Fruit fly (Drosophila melanogaster) whole organism, embryonic: Measurements from ENCODE around the gene CG15764.
A peak's percentile ranks its signal among the peaks of the same experiment; 100 is the strongest.

ENCODE experiments used
- Ada2b ChIP-seq: fragments of 200-800 bp; sonication (Bioruptor generic); IDR thresholded peaks from 2 replicates; pipeline ENCODE4 v1.3.6; 2022; ENCODE audit warnings: missing biosample characterization, missing genetic modification characterization
- Atf-2 ChIP-seq: fragments of 200-800 bp; sonication (Bioruptor generic); optimal IDR thresholded peaks from 2 replicates; lab custom pipeline; 2016; ENCODE audit warnings: missing biosample characterization, missing genetic modification characterization
- CG11456 ChIP-seq: fragments of 200-800 bp; sonication (Bioruptor generic); IDR thresholded peaks from 3 replicates; pipeline ENCODE4 v1.3.6; 2022; ENCODE audit warnings: missing biosample characterization, missing genetic modification characterization
- CG12299 ChIP-seq: fragments of 200-800 bp; sonication (Bioruptor generic); optimal IDR thresholded peaks from 2 replicates; lab custom pipeline; 2018; ENCODE audit warnings: missing biosample characterization, mild to moderate bottlenecking, missing genetic modification characterization
- CG12659 ChIP-seq: fragments of 200-800 bp; sonication (Bioruptor generic); optimal IDR thresholded peaks from 3 replicates; lab custom pipeline; 2017; ENCODE audit warnings: mild to moderate bottlenecking, missing biosample characterization, missing genetic modification reagents, missing genetic modification characterization
- CG13287 ChIP-seq: fragments of 200-800 bp; sonication (Bioruptor generic); IDR thresholded peaks from 2 replicates; pipeline ENCODE4 v1.3.6; 2022; ENCODE audit warnings: missing biosample characterization, missing genetic modification characterization; ENCODE audit not compliant: partially characterized antibody
- CG13424 ChIP-seq: fragments of 200-800 bp; sonication (Bioruptor generic); optimal IDR thresholded peaks from 2 replicates; lab custom pipeline; 2019; ENCODE audit warnings: missing biosample characterization, mild to moderate bottlenecking, missing genetic modification characterization, moderate library complexity
- CG15011 ChIP-seq: fragments of 200-800 bp; sonication (Bioruptor generic); optimal IDR thresholded peaks from 3 replicates; lab custom pipeline; 2018; ENCODE audit warnings: missing biosample characterization, mild to moderate bottlenecking, missing genetic modification characterization
- CG15479 ChIP-seq: fragments of 200-800 bp; sonication (Bioruptor generic); optimal IDR thresholded peaks from 3 replicates; lab custom pipeline; 2019; ENCODE audit warnings: missing biosample characterization, mild to moderate bottlenecking, missing genetic modification characterization, moderate library complexity
- CG17802 ChIP-seq: fragments of 200-800 bp; sonication (Bioruptor generic); optimal IDR thresholded peaks from 2 replicates; lab custom pipeline; 2018; ENCODE audit warnings: missing biosample characterization, mild to moderate bottlenecking, missing genetic modification characterization, moderate library complexity
- CG30403 ChIP-seq: fragments of 200-800 bp; sonication (Bioruptor generic); optimal IDR thresholded peaks from 3 replicates; lab custom pipeline; 2016; ENCODE audit warnings: missing biosample characterization, missing genetic modification characterization
- CG4424 ChIP-seq: fragments of 200-800 bp; sonication (Bioruptor generic); optimal IDR thresholded peaks from 3 replicates; lab custom pipeline; 2016; ENCODE audit warnings: missing biosample characterization, missing genetic modification characterization
- CG5953 ChIP-seq: fragments of 200-800 bp; sonication (Bioruptor generic); IDR thresholded peaks from 2 replicates; pipeline ENCODE4 v1.3.6; 2022; ENCODE audit warnings: missing biosample characterization, missing genetic modification characterization
- CG7928 ChIP-seq: fragments of 200-800 bp; sonication (Bioruptor generic); optimal IDR thresholded peaks from 2 replicates; lab custom pipeline; 2017; ENCODE audit warnings: missing biosample characterization, mild to moderate bottlenecking, missing genetic modification characterization
- CG9609 ChIP-seq: fragments of 200-800 bp; sonication (Bioruptor generic); optimal IDR thresholded peaks from 3 replicates; lab custom pipeline; 2016; ENCODE audit warnings: missing biosample characterization, missing genetic modification characterization
- Deaf1 ChIP-seq: fragments of 200-800 bp; optimal IDR thresholded peaks from 3 replicates; lab custom pipeline; 2019; ENCODE audit warnings: missing biosample characterization, mild to moderate bottlenecking, missing genetic modification characterization, moderate library complexity
- Doc3 ChIP-seq: fragments of 200-800 bp; sonication (Bioruptor generic); IDR thresholded peaks from 3 replicates; pipeline ENCODE4 v1.3.6; 2022; ENCODE audit warnings: missing biosample characterization, missing genetic modification characterization; ENCODE audit not compliant: partially characterized antibody
- GATAe ChIP-seq: fragments of 200-800 bp; sonication (Bioruptor generic); conservative IDR thresholded peaks from 2 replicates; pipeline ENCODE4 v1.3.6; 2022; ENCODE audit warnings: missing biosample characterization, missing genetic modification characterization
- H2.0 ChIP-seq: fragments of 200-800 bp; sonication (Bioruptor generic); IDR thresholded peaks from 2 replicates; pipeline ENCODE4 v1.3.6; 2022; ENCODE audit warnings: missing biosample characterization, missing genetic modification characterization
- Hmx ChIP-seq: fragments of 200-800 bp; sonication (Bioruptor generic); optimal IDR thresholded peaks from 2 replicates; lab custom pipeline; 2016; ENCODE audit warnings: missing biosample characterization, missing genetic modification characterization
- Mad ChIP-seq: fragments of 200-800 bp; sonication (Bioruptor generic); optimal IDR thresholded peaks from 2 replicates; lab custom pipeline; 2016; ENCODE audit warnings: missing biosample characterization, missing genetic modification characterization
- Opbp ChIP-seq: fragments of 200-800 bp; sonication (Bioruptor generic); IDR thresholded peaks from 3 replicates; pipeline ENCODE4 v1.3.6; 2022; ENCODE audit warnings: missing biosample characterization, missing genetic modification characterization; ENCODE audit not compliant: partially characterized antibody
- Side ChIP-seq: fragments of 200-800 bp; sonication (Bioruptor generic); optimal IDR thresholded peaks from 2 replicates; lab custom pipeline; 2016; ENCODE audit warnings: missing biosample characterization, missing genetic modification characterization
- Tbp ChIP-seq: fragments of >200 bp; optimal IDR thresholded peaks from 2 replicates; lab custom pipeline; 2018; ENCODE audit warnings: missing biosample characterization, missing genetic modification characterization
- Vsx1 ChIP-seq: fragments of 200-800 bp; sonication (Bioruptor generic); optimal IDR thresholded peaks from 2 replicates; lab custom pipeline; 2017; ENCODE audit warnings: missing biosample characterization, mild to moderate bottlenecking, missing genetic modification characterization, missing genetic modification reagents
- Xbp1 ChIP-seq: fragments of 200-800 bp; sonication (Bioruptor generic); optimal IDR thresholded peaks from 3 replicates; lab custom pipeline; 2016; ENCODE audit warnings: missing biosample characterization, mild to moderate bottlenecking, missing genetic modification characterization
- Xrp1 ChIP-seq: fragments of 200-800 bp; sonication (Bioruptor generic); IDR thresholded peaks from 2 replicates; pipeline ENCODE4 v1.3.6; 2022; ENCODE audit warnings: missing biosample characterization, missing genetic modification characterization
- YL-1 ChIP-seq: fragments of 200-800 bp; sonication (Bioruptor generic); optimal IDR thresholded peaks from 3 replicates; lab custom pipeline; 2017; ENCODE audit warnings: missing biosample characterization, mild to moderate bottlenecking, missing genetic modification characterization
- aop ChIP-seq: fragments of 200-800 bp; sonication (Bioruptor generic); IDR thresholded peaks from 2 replicates; pipeline ENCODE4 v1.3.6; 2022; ENCODE audit warnings: missing biosample characterization, missing genetic modification characterization
- bab2 ChIP-seq: fragments of 200-800 bp; sonication (Bioruptor generic); optimal IDR thresholded peaks from 2 replicates; lab custom pipeline; 2016; ENCODE audit warnings: missing biosample characterization, missing genetic modification characterization
- br ChIP-seq: fragments of >200 bp; optimal IDR thresholded peaks from 2 replicates; lab custom pipeline; 2017
- bsh ChIP-seq, 2 experiments: fragments of 200-800 bp; sonication (Bioruptor generic); optimal IDR thresholded peaks; 2 replicates each; lab custom pipeline; 2017 to 2018; ENCODE audit warnings: mild to moderate bottlenecking in 2 of 2, missing biosample characterization in 2 of 2, missing genetic modification characterization in 2 of 2, moderate library complexity in 1 of 2
- danr ChIP-seq: fragments of 200-800 bp; sonication (Bioruptor generic); IDR thresholded peaks from 2 replicates; pipeline ENCODE4 v1.3.6; 2022; ENCODE audit warnings: missing biosample characterization, missing genetic modification characterization
- emc ChIP-seq: fragments of 200-800 bp; sonication (Bioruptor generic); optimal IDR thresholded peaks from 2 replicates; lab custom pipeline; 2016; ENCODE audit warnings: missing biosample characterization, missing genetic modification characterization
- fd102C ChIP-seq: fragments of 200-800 bp; sonication (Bioruptor generic); optimal IDR thresholded peaks from 2 replicates; lab custom pipeline; 2018; ENCODE audit warnings: missing biosample characterization, mild to moderate bottlenecking, missing genetic modification characterization, moderate library complexity
- fru ChIP-seq: fragments of >200 bp; optimal IDR thresholded peaks from 2 replicates; lab custom pipeline; 2017
- gce ChIP-seq: fragments of 200-800 bp; sonication (Bioruptor generic); IDR thresholded peaks from 3 replicates; pipeline ENCODE4 v1.3.6; 2022; ENCODE audit warnings: missing biosample characterization, missing genetic modification characterization
- gcm2 ChIP-seq: fragments of 200-800 bp; sonication (Bioruptor generic); optimal IDR thresholded peaks from 2 replicates; lab custom pipeline; 2016; ENCODE audit warnings: missing biosample characterization, missing genetic modification characterization
- hth ChIP-seq: fragments of >200 bp; optimal IDR thresholded peaks from 2 replicates; lab custom pipeline; 2017; ENCODE audit warnings: inconsistent platforms
- lola ChIP-seq, 3 experiments: fragments of >200 bp in 2 of 3; fragments of 200-800 bp in 1 of 3; sonication (Bioruptor generic) in 1 of 3; optimal IDR thresholded peaks; 2 replicates each; lab custom pipeline; 2017 to 2019; ENCODE audit warnings: missing biosample characterization in 3 of 3, missing genetic modification characterization in 3 of 3, mild to moderate bottlenecking in 1 of 3, moderate library complexity in 1 of 3
- p53 ChIP-seq: fragments of 200-800 bp; sonication (Bioruptor generic); optimal IDR thresholded peaks from 2 replicates; lab custom pipeline; 2016; ENCODE audit warnings: missing biosample characterization, missing genetic modification characterization
- prd ChIP-seq, 3 experiments: fragments of >200 bp in 2 of 3; fragments of 200-800 bp in 1 of 3; sonication (Bioruptor generic) in 1 of 3; optimal IDR thresholded peaks in 2 of 3; IDR thresholded peaks in 1 of 3; 2 replicates in 2 of 3; 3 replicates in 1 of 3; pipeline versions ENCODE4 v1.3.6 to Lab custom; 2017 to 2022; ENCODE audit warnings: missing biosample characterization in 1 of 3, missing genetic modification characterization in 1 of 3
- pros ChIP-seq: fragments of 200-800 bp; sonication (Bioruptor generic); optimal IDR thresholded peaks from 3 replicates; lab custom pipeline; 2019; ENCODE audit warnings: missing biosample characterization, mild to moderate bottlenecking, missing genetic modification characterization, moderate library complexity
- repo ChIP-seq: fragments of 200-800 bp; sonication (Bioruptor generic); optimal IDR thresholded peaks from 2 replicates; lab custom pipeline; 2016; ENCODE audit warnings: missing biosample characterization, missing genetic modification characterization
- sima ChIP-seq: fragments of 200-800 bp; sonication (Bioruptor generic); optimal IDR thresholded peaks from 2 replicates; lab custom pipeline; 2016; ENCODE audit warnings: missing biosample characterization, missing genetic modification characterization
- tap ChIP-seq: fragments of 200-800 bp; optimal IDR thresholded peaks from 3 replicates; lab custom pipeline; 2019; ENCODE audit warnings: missing biosample characterization, mild to moderate bottlenecking, missing genetic modification characterization, moderate library complexity
- tna ChIP-seq: fragments of 200-800 bp; sonication (Bioruptor generic); IDR thresholded peaks from 2 replicates; pipeline ENCODE4 v1.3.6; 2022; ENCODE audit warnings: missing biosample characterization, missing genetic modification characterization; ENCODE audit not compliant: partially characterized antibody
- trem ChIP-seq: fragments of 200-800 bp; optimal IDR thresholded peaks from 3 replicates; lab custom pipeline; 2019; ENCODE audit warnings: missing biosample characterization, mild to moderate bottlenecking, missing genetic modification characterization, moderate library complexity
- wdn ChIP-seq: fragments of 200-800 bp; sonication (Bioruptor generic); IDR thresholded peaks from 2 replicates; pipeline ENCODE4 v1.3.6; 2022; ENCODE audit warnings: missing biosample characterization, missing genetic modification characterization
- zen2 ChIP-seq: fragments of 200-800 bp; sonication (Bioruptor generic); IDR thresholded peaks from 3 replicates; pipeline ENCODE4 v1.3.6; 2022; ENCODE audit warnings: missing biosample characterization, missing genetic modification characterization; ENCODE audit not compliant: partially characterized antibody

CG15764 gene

DNA sequence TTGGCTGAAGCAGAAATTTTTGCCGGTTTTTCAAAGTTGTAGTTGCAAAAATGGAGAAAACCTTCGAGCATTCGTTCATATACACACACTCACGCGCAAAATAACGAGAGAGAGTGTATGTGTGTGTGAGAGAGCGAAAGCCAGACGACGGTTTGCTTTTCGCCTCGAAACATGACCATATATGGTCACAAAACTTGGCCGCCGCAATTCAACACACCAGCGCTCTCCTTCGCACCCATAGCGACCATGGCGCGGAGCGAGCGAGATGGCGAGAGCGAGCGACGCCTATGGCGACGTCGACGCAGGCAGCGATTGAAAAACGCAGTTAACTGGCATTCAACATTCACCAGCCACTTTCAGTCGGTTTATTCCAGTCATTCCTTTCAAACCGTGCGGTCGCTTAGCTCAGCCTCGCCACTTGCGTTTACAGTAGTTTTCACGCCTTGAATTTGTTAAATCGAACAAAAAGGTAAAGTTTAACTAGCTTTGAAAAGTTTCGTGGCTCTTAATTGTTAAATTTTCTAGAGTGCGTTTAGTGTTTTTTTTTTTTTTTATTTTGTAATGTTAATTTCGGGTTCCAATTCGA is 32.8 kb downstream of the CG15764 start (continued):
- TF ChIP-seq fru (lab: Kevin White, UChicago) (no peak), CG12659 (GFP tag; lab: Kevin White, UChicago) (peak; percentile 34), CG30403 (GFP tag; lab: Kevin White, UChicago) (no peak), CG15479 (GFP tag; lab: Kevin White, UChicago) (peak; percentile 48), CG17802 (tag; lab: Kevin White, UChicago) (no peak), Xrp1 (GFP tag; lab: Robert Waterston, UW) (peak; percentile 34; the same call in 1 of the 2 replicates), CG15011 (GFP tag; lab: Kevin White, UChicago) (no peak), tap (tag; lab: Kevin White, UChicago) (peak; percentile 11), pros (GFP tag; lab: Kevin White, UChicago) (peak; percentile 44), CG11456 (GFP tag; lab: Robert Waterston, UW) (peak; percentile 68; the same call in 1 of the 3 replicates), lola (GFP tag; optimal IDR thresholded peaks at IDR 0.05; lab: Kevin White, UChicago) (no peak), Doc3 (GFP tag; lab: Robert Waterston, UW) (no peak), wdn (GFP tag; lab: Robert Waterston, UW) (peak; percentile 9; the same call in 1 of the 2 replicates), tna (GFP tag; lab: Robert Waterston, UW) (no peak), sima (no peak), CG12299 (tag; lab: Kevin White, UChicago) (no peak), Opbp (GFP tag; lab: Robert Waterston, UW) (peak; percentile 40; the same call in 2 of the 3 replicates), bab2 (GFP tag; lab: Kevin White, UChicago) (no peak), repo (GFP tag; lab: Kevin White, UChicago) (no peak), zen2 (GFP tag; lab: Robert Waterston, UW) (no peak), Xbp1 (GFP tag; lab: Kevin White, UChicago) (peak; percentile 10), bsh (GFP tag; optimal IDR thresholded peaks at IDR 0.05; lab: Kevin White, UChicago) (no peak), H2.0 (no peak), prd (optimal IDR thresholded peaks at IDR 0.05; lab: Kevin White, UChicago) (no peak), prd (GFP tag; IDR thresholded peaks at IDR 0.05; lab: Robert Waterston, UW) (0 out of 3 replicates have a peak, but pooled peaks have one; percentile 32), br (no peak), CG13287 (GFP tag; lab: Robert Waterston, UW) (no peak; the same call in 1 of the 2 replicates), Mad (GFP tag; lab: Kevin White, UChicago) (peak; percentile 40), CG5953 (no peak), CG13424 (tag; lab: Kevin White, UChicago) (no peak), Atf-2 (GFP tag; lab: Kevin White, UChicago) (no peak), gcm2 (GFP tag; lab: Kevin White, UChicago) (no peak), trem (tag; lab: Kevin White, UChicago) (no peak), Ada2b (GFP tag; lab: Robert Waterston, UW) (no peak; the same call in 1 of the 2 replicates), GATAe (GFP tag; lab: Robert Waterston, UW) (no peak), Tbp (GFP tag; lab: Kevin White, UChicago) (no peak), Side (GFP tag; lab: Kevin White, UChicago) (peak; percentile 33), p53 (no peak), Hmx (GFP tag; lab: Kevin White, UChicago) (no peak), emc (GFP tag; lab: Kevin White, UChicago) (no peak), YL-1 (GFP tag; lab: Kevin White, UChicago) (peak; percentile 35), fd102C (GFP tag; lab: Kevin White, UChicago) (no peak), aop (no peak), CG9609 (GFP tag; lab: Kevin White, UChicago) (peak; percentile 26), hth (lab: Kevin White, UChicago) (no peak), Deaf1 (tag; lab: Kevin White, UChicago) (peak; percentile 59), gce (GFP tag; lab: Robert Waterston, UW) (no peak), CG4424 (GFP tag; lab: Kevin White, UChicago) (no peak), CG7928 (GFP tag; lab: Kevin White, UChicago) (no peak), Vsx1 (GFP tag; lab: Kevin White, UChicago) (peak; percentile 29), danr (GFP tag; lab: Robert Waterston, UW) (no peak)
